Fruit fly (Drosophila melanogaster) whole organism, embryonic: Measurements from ENCODE around the gene Cpr62Ba.

ENCODE experiments used
- CG18619 ChIP-seq: fragments of 200-800 bp; sonication (Bioruptor generic); optimal IDR thresholded peaks from 3 replicates; lab custom pipeline; 2017; ENCODE audit warnings: missing biosample characterization, mild to moderate bottlenecking, missing genetic modification characterization
- D19B ChIP-seq: fragments of 200-800 bp; sonication (Bioruptor generic); optimal IDR thresholded peaks from 2 replicates; lab custom pipeline; 2017; ENCODE audit warnings: missing biosample characterization, mild to moderate bottlenecking, missing genetic modification characterization
- lov ChIP-seq, 2 experiments: fragments of 200-800 bp in 1 of 2; fragments of >200 bp in 1 of 2; sonication (Bioruptor generic) in 1 of 2; IDR thresholded peaks in 1 of 2; optimal IDR thresholded peaks in 1 of 2; 2 replicates in 1 of 2; 3 replicates in 1 of 2; pipeline versions ENCODE4 v1.3.6 to Lab custom; 2017 to 2022; ENCODE audit warnings: missing biosample characterization in 1 of 2, missing genetic modification characterization in 1 of 2
- pfk ChIP-seq: fragments of 200-800 bp; sonication (Bioruptor generic); optimal IDR thresholded peaks from 2 replicates; lab custom pipeline; 2018; ENCODE audit warnings: missing biosample characterization, mild to moderate bottlenecking, missing genetic modification characterization, moderate library complexity
- sima ChIP-seq: fragments of 200-800 bp; sonication (Bioruptor generic); optimal IDR thresholded peaks from 2 replicates; lab custom pipeline; 2016; ENCODE audit warnings: missing biosample characterization, missing genetic modification characterization

DNA sequence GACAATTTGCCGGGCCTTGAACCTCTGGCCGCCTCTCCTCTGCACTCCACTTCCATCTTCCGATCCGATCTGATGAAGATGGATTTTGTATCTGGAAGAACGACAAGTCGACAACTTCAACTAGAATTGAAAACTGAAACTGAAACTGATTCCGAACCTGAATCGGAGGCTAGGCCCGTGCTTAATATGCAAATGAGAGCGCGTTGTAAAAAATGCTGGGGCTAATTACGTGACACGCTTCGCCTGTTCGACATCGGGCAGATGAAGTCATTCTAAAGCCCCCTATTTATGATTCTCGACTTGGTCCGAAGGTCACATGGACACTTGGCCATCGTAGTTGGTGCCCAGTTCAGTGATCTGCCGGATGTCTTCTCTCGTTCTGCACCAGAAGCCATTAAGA lies 15.0 kb downstream of the Cpr62Ba start:
- TF ChIP-seq CG18619 (GFP tag; lab: Kevin White, UChicago): no peak
- TF ChIP-seq sima (GFP tag; lab: Kevin White, UChicago): no peak
- TF ChIP-seq lov (optimal IDR thresholded peaks at IDR 0.05; lab: Kevin White, UChicago): no peak
- TF ChIP-seq lov (GFP tag; IDR thresholded peaks at IDR 0.05; lab: Robert Waterston, UW): no peak
- TF ChIP-seq D19B (GFP tag; lab: Kevin White, UChicago): no peak
- no peak for TF ChIP-seq pfk (GFP tag; lab: Kevin White, UChicago)
